Fruit fly (Drosophila melanogaster): ENCODE measurements around the gene CG31373.

Gene CG31373

DNA sequence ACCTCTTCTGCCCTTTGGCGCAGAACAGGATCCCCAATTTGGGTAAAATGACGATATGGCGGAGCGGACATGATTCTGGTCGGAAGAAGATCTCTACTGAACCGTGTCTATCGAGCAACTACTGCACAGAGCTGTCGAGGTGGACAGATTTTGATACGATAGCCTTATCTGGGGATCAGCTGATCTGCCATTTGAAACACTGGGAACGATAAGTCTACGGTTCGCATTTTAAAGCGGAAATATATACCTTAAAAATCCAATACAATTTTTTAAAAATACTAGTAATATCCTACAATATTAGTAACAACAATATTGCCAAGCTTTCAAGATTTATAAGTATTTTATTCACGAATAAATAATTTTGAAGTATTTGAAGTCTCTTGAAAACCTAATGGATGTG, at the start of gene CG31373:
CG31373 (minus strand) TSS at position 101 of the 400 bp plus-strand sequence.
- no peak for TF ChIP-seq CG10348 (GFP tag; IDR thresholded peaks at IDR 0.05)
- no peak for TF ChIP-seq CG12605 (GFP tag; IDR thresholded peaks at IDR 0.05)
- TF ChIP-seq Snoo (tag; optimal IDR thresholded peaks at IDR 0.05), result no peak
- no peak for TF ChIP-seq fd96Ca (GFP tag; IDR thresholded peaks at IDR 0.05)
- no peak for TF ChIP-seq CG8159 (tag; optimal IDR thresholded peaks at IDR 0.05)
- TF ChIP-seq CG8301 (tag; optimal IDR thresholded peaks at IDR 0.05), result no peak
- TF ChIP-seq D1 (tag; optimal IDR thresholded peaks at IDR 0.05), result no peak
- TF ChIP-seq gl (tag; optimal IDR thresholded peaks at IDR 0.05), result no peak
- TF ChIP-seq rn (GFP tag; IDR thresholded peaks at IDR 0.05), result no peak
- no peak for TF ChIP-seq CG15710 (tag; optimal IDR thresholded peaks at IDR 0.05)

DNA sequence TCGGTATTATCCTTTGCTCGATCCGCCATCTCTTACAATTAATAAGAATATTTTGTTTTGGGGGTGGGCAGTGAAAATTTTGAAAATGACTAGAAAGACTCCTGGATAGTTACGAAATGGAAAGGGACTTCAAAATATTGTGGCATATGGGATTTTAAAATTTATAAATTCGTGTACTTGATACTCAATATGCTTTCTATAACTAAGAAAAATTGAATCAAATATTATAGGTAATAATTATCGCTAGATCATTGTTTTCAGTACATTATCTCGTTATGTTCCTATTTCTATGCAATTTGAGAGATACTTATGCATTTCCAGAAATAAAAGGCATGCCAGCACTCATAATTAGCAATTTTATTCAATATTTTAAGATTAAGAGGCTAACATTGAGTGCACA, 46.4 kb upstream of the CG31373 start, which contains the start of gene CG14691:
CG14691 (minus strand) TSS at position 101 of the 400 bp plus-strand sequence.
- no peak for TF ChIP-seq EcR (GFP tag; optimal IDR thresholded peaks at IDR 0.05)
- TF ChIP-seq gl (tag; optimal IDR thresholded peaks at IDR 0.05), result no peak
- no peak for TF ChIP-seq CG17806 (tag; optimal IDR thresholded peaks at IDR 0.05)

DNA sequence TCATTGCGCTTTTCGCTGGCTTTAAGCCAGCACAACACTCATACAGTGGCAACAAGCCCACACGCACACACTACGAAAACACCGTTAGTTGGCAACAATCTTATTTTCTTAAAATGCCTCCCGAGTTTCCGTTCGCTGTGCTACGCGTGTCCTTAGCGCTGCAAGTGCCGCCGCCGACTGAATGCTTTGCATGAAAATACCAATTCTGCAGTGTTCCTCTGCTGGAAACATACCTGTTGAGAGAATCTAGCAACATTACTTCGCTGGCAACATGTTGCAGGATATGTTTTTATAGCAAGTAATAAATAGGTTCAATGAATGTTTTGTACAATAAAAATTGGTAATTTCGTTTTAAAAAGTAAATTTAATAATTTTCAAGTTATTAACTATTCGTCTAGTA, 41.9 kb upstream of the CG31373 start, which contains the start of gene TkR86C:
TkR86C (minus strand) TSS at position 168 of the 400 bp plus-strand sequence.
- TF ChIP-seq CG12605 (GFP tag; IDR thresholded peaks at IDR 0.05) (no peak), EcR (GFP tag; optimal IDR thresholded peaks at IDR 0.05) (no peak), Ets98B (GFP tag; IDR thresholded peaks at IDR 0.05) (no peak), CG13204 (GFP tag; optimal IDR thresholded peaks at IDR 0.05) (no peak), fd96Ca (GFP tag; IDR thresholded peaks at IDR 0.05) (no peak), CG8301 (tag; optimal IDR thresholded peaks at IDR 0.05) (no peak), CG15710 (tag; optimal IDR thresholded peaks at IDR 0.05) (no peak), rn (GFP tag; IDR thresholded peaks at IDR 0.05) (no peak), Pif1B (GFP tag; optimal IDR thresholded peaks at IDR 0.05) (no peak), CG8159 (tag; optimal IDR thresholded peaks at IDR 0.05) (no peak), CG32121 (GFP tag; IDR thresholded peaks at IDR 0.05) (no peak), CG4496 (GFP tag; IDR thresholded peaks at IDR 0.05) (no peak), Pif1A (GFP tag; optimal IDR thresholded peaks at IDR 0.05) (no peak)

DNA sequence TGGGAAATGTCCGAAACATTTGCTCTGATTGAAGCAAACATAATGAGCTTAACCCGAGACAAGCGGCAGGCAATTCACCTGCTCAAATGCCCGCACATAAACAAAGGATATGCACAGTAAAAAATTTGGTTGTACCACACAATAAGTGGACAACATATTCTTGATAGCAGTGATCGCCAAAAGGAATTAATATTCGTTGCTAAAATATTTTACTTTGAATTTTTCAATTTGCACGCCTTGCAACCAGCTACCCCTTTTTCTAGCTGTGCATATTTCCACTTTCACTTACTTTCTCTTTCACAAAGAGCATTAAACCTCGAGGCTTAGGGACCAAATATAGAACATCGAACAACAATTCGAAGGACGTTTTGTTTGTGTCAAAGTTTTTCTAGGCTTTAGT, 38.5 kb upstream of the CG31373 start:
- TF ChIP-seq fd96Ca (GFP tag; IDR thresholded peaks at IDR 0.05) (0 out of 3 replicates have a peak, but pooled peaks have one; percentile 19), rn (GFP tag; IDR thresholded peaks at IDR 0.05) (no peak)

DNA sequence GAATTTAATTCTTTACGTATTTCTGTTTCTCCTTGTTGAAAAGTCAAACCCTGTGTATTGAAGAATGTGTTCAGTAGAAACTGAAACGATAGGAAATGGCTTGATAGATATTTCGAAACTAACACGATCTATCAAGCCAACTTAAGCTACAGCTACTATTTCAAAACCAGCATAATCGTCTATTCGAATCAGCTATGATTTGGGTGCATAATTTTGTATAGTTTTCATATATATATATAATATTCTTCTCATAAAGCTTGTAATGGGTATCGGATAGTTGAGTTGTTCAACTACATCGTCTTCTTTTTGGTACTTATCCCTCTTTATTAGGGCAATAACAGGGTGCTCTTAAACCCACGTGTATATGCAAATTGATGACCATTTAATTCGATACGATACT, 26.7 kb upstream of the CG31373 start, which contains the start of gene tomboy20:
tomboy20 (minus strand) TSS at position 101 of the 400 bp plus-strand sequence.
- no peak for TF ChIP-seq CG10348 (GFP tag; IDR thresholded peaks at IDR 0.05)
- TF ChIP-seq CG4496 (GFP tag; IDR thresholded peaks at IDR 0.05), result no peak
- TF ChIP-seq Ets98B (GFP tag; IDR thresholded peaks at IDR 0.05), result no peak
- TF ChIP-seq fd96Ca (GFP tag; IDR thresholded peaks at IDR 0.05), result no peak
- no peak for TF ChIP-seq EcR (GFP tag; optimal IDR thresholded peaks at IDR 0.05)
- no peak for TF ChIP-seq Snoo (tag; optimal IDR thresholded peaks at IDR 0.05)
- no peak for TF ChIP-seq rn (GFP tag; IDR thresholded peaks at IDR 0.05)
- TF ChIP-seq CG15710 (tag; optimal IDR thresholded peaks at IDR 0.05), result no peak

dm6 chr3R:10726714-10727113, 17.6 kb upstream of the CG31373 start:
- no peak for TF ChIP-seq CG15710 (tag; optimal IDR thresholded peaks at IDR 0.05)
- no peak for TF ChIP-seq D1 (tag; optimal IDR thresholded peaks at IDR 0.05)
- no peak for TF ChIP-seq Ets98B (GFP tag; IDR thresholded peaks at IDR 0.05)
- no peak for TF ChIP-seq CG32121 (GFP tag; IDR thresholded peaks at IDR 0.05)
- no peak for TF ChIP-seq Pif1B (GFP tag; optimal IDR thresholded peaks at IDR 0.05)
- no peak for TF ChIP-seq Pif1A (GFP tag; optimal IDR thresholded peaks at IDR 0.05)
- TF ChIP-seq CG4496 (GFP tag; IDR thresholded peaks at IDR 0.05), result no peak
- no peak for TF ChIP-seq Snoo (tag; optimal IDR thresholded peaks at IDR 0.05)
- no peak for TF ChIP-seq CG9948 (tag; optimal IDR thresholded peaks at IDR 0.05)
- no peak for TF ChIP-seq EcR (GFP tag; optimal IDR thresholded peaks at IDR 0.05)
- TF ChIP-seq CG14655 (GFP tag; optimal IDR thresholded peaks at IDR 0.05), result no peak
- TF ChIP-seq CG8301 (tag; optimal IDR thresholded peaks at IDR 0.05), result no peak
- no peak for TF ChIP-seq CG17806 (tag; optimal IDR thresholded peaks at IDR 0.05)

DNA sequence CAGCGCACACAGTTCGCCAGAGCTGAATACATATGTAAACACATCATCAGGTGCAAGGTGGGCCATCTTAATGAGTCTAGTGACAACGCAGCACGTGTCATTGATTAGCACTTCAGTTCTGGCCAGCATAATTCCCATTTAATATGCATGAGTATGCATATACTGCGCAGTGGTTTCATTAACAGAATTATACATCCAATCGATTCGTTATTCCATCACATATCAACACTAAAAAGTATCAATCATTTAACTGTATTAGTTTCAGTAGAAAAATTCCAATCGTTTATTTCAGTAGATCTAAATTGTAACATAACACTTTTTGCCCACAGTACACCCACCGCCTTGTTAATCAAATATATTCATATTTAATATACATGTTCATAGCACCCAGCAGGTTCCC, 5.3 kb upstream of the CG31373 start, which contains the start of gene CG4073:
CG4073 (plus strand) TSS at position 301 of the 400 bp plus-strand sequence.
- no peak for TF ChIP-seq D1 (tag; optimal IDR thresholded peaks at IDR 0.05)
- TF ChIP-seq gl (tag; optimal IDR thresholded peaks at IDR 0.05), result no peak
- TF ChIP-seq CG8301 (tag; optimal IDR thresholded peaks at IDR 0.05), result no peak
- no peak for TF ChIP-seq CG10348 (GFP tag; IDR thresholded peaks at IDR 0.05)
- no peak for TF ChIP-seq CG34367 (tag; optimal IDR thresholded peaks at IDR 0.05)
- no peak for TF ChIP-seq CG4496 (GFP tag; IDR thresholded peaks at IDR 0.05)
- no peak for TF ChIP-seq Snoo (tag; optimal IDR thresholded peaks at IDR 0.05)
- TF ChIP-seq rn (GFP tag; IDR thresholded peaks at IDR 0.05), result no peak
- TF ChIP-seq CG17806 (tag; optimal IDR thresholded peaks at IDR 0.05), result no peak
- no peak for TF ChIP-seq CG14655 (GFP tag; optimal IDR thresholded peaks at IDR 0.05)
- TF ChIP-seq EcR (GFP tag; optimal IDR thresholded peaks at IDR 0.05), result no peak
- TF ChIP-seq Pif1B (GFP tag; optimal IDR thresholded peaks at IDR 0.05), result no peak

Data from whole organism, pupa.